Fruit fly (Drosophila melanogaster) whole organism, embryonic: ENCODE measurements around the gene kel.

Source experiments
- Adf1 ChIP-seq: fragments of 200-800 bp; sonication (Bioruptor generic); IDR thresholded peaks from 2 replicates; pipeline ENCODE4 v1.3.6; 2022; ENCODE audit warnings: missing biosample characterization, missing genetic modification characterization
- B-H2 ChIP-seq: fragments of 200-800 bp; sonication (Bioruptor generic); optimal IDR thresholded peaks from 2 replicates; lab custom pipeline; 2018; ENCODE audit warnings: missing biosample characterization, mild to moderate bottlenecking, missing genetic modification characterization
- BtbVII ChIP-seq: fragments of 200-800 bp; sonication (Bioruptor generic); optimal IDR thresholded peaks from 3 replicates; lab custom pipeline; 2017; ENCODE audit warnings: missing biosample characterization, mild to moderate bottlenecking, missing genetic modification characterization
- CG11093 ChIP-seq: fragments of 200-800 bp; sonication (Bioruptor generic); IDR thresholded peaks from 3 replicates; pipeline ENCODE4 v1.3.6; 2022; ENCODE audit warnings: missing biosample characterization, missing genetic modification characterization
- CG12744 ChIP-seq: fragments of 200-800 bp; sonication (Bioruptor generic); optimal IDR thresholded peaks from 2 replicates; lab custom pipeline; 2016; ENCODE audit warnings: missing biosample characterization, missing genetic modification characterization
- CG13296 ChIP-seq: fragments of 200-800 bp; sonication (Bioruptor generic); optimal IDR thresholded peaks from 3 replicates; lab custom pipeline; 2018; ENCODE audit warnings: missing biosample characterization, mild to moderate bottlenecking, missing genetic modification characterization
- CG15514 ChIP-seq: fragments of 200-800 bp; sonication (Bioruptor generic); optimal IDR thresholded peaks from 3 replicates; lab custom pipeline; 2017; ENCODE audit warnings: missing biosample characterization, missing genetic modification characterization, mild to moderate bottlenecking, moderate library complexity, missing genetic modification reagents
- CG30020 ChIP-seq: fragments of 200-800 bp; optimal IDR thresholded peaks from 2 replicates; lab custom pipeline; 2019; ENCODE audit warnings: missing biosample characterization, mild to moderate bottlenecking, missing genetic modification characterization, moderate library complexity
- CG3995 ChIP-seq: fragments of 200-800 bp; sonication (Bioruptor generic); optimal IDR thresholded peaks from 3 replicates; lab custom pipeline; 2016; ENCODE audit warnings: missing biosample characterization, missing genetic modification characterization
- CG4282 ChIP-seq: fragments of 200-800 bp; sonication (Bioruptor generic); optimal IDR thresholded peaks from 2 replicates; lab custom pipeline; 2016; ENCODE audit warnings: missing biosample characterization, missing genetic modification characterization
- CG5180 ChIP-seq: fragments of 200-800 bp; sonication (Bioruptor generic); optimal IDR thresholded peaks from 3 replicates; lab custom pipeline; 2017; ENCODE audit warnings: missing biosample characterization, missing genetic modification characterization, mild to moderate bottlenecking, moderate library complexity, missing genetic modification reagents
- CG6175 ChIP-seq: fragments of 200-800 bp; sonication (Bioruptor generic); IDR thresholded peaks from 3 replicates; pipeline ENCODE4 v1.3.6; 2022; ENCODE audit warnings: missing biosample characterization, missing genetic modification characterization
- CG6254 ChIP-seq: fragments of 200-800 bp; sonication (Bioruptor generic); optimal IDR thresholded peaks from 3 replicates; lab custom pipeline; 2017; ENCODE audit warnings: mild to moderate bottlenecking, missing biosample characterization, missing genetic modification reagents, missing genetic modification characterization
- CG6765 ChIP-seq: fragments of 200-800 bp; sonication (Bioruptor generic); optimal IDR thresholded peaks from 3 replicates; lab custom pipeline; 2017; ENCODE audit warnings: missing biosample characterization, mild to moderate bottlenecking, missing genetic modification characterization
- D ChIP-seq, 2 experiments: fragments of 200-800 bp in 1 of 2; fragments of >200 bp in 1 of 2; sonication (Bioruptor generic) in 1 of 2; optimal IDR thresholded peaks; 2 replicates in 1 of 2; 3 replicates in 1 of 2; lab custom pipeline; 2017; ENCODE audit warnings: mild to moderate bottlenecking in 1 of 2, missing biosample characterization in 1 of 2, missing genetic modification characterization in 1 of 2, missing genetic modification reagents in 1 of 2
- D19B ChIP-seq: fragments of 200-800 bp; sonication (Bioruptor generic); optimal IDR thresholded peaks from 2 replicates; lab custom pipeline; 2017; ENCODE audit warnings: missing biosample characterization, mild to moderate bottlenecking, missing genetic modification characterization
- E2f1 ChIP-seq: fragments of 200-800 bp; sonication (Bioruptor generic); IDR thresholded peaks from 2 replicates; pipeline ENCODE4 v1.3.6; 2022; ENCODE audit warnings: missing biosample characterization, missing genetic modification characterization
- Elba2 ChIP-seq: fragments of 200-800 bp; sonication (Bioruptor generic); optimal IDR thresholded peaks from 3 replicates; lab custom pipeline; 2016; ENCODE audit warnings: missing biosample characterization, missing genetic modification characterization
- Ets65A ChIP-seq: fragments of 200-800 bp; sonication (Bioruptor generic); peaks from one replicate; lab custom pipeline; 2016; ENCODE audit warnings: missing biosample characterization, missing genetic modification characterization
- HmgZ ChIP-seq: fragments of 200-800 bp; sonication (Bioruptor generic); optimal IDR thresholded peaks from 2 replicates; lab custom pipeline; 2018; ENCODE audit warnings: missing biosample characterization, mild to moderate bottlenecking, missing genetic modification characterization
- Hr3 ChIP-seq: fragments of 200-800 bp; sonication (Bioruptor generic); optimal IDR thresholded peaks from 3 replicates; lab custom pipeline; 2016; ENCODE audit warnings: missing biosample characterization, missing genetic modification characterization
- NFAT ChIP-seq: fragments of 200-800 bp; sonication (Bioruptor generic); IDR thresholded peaks from 2 replicates; pipeline ENCODE4 v1.3.6; 2022; ENCODE audit warnings: missing biosample characterization, missing genetic modification characterization
- Nf-YB ChIP-seq: fragments of 200-800 bp; sonication (Bioruptor generic); optimal IDR thresholded peaks from 3 replicates; lab custom pipeline; 2019; ENCODE audit warnings: missing biosample characterization, mild to moderate bottlenecking, missing genetic modification characterization, moderate library complexity
- Poxn ChIP-seq: fragments of 200-800 bp; sonication (Bioruptor generic); IDR thresholded peaks from 2 replicates; pipeline ENCODE4 v1.3.6; 2022; ENCODE audit warnings: missing biosample characterization, missing genetic modification characterization
- Ptx1 ChIP-seq: fragments of 200-800 bp; sonication (Bioruptor generic); IDR thresholded peaks from 2 replicates; pipeline ENCODE4 v1.3.6; 2022; ENCODE audit warnings: missing biosample characterization, missing genetic modification characterization
- ab ChIP-seq: fragments of 200-800 bp; sonication (Bioruptor generic); optimal IDR thresholded peaks from 2 replicates; lab custom pipeline; 2016; ENCODE audit warnings: missing biosample characterization, missing genetic modification characterization
- ap ChIP-seq: fragments of 200-800 bp; sonication (Bioruptor generic); IDR thresholded peaks from 2 replicates; pipeline ENCODE4 v1.3.6; 2022; ENCODE audit warnings: missing biosample characterization, missing genetic modification characterization
- caup ChIP-seq: fragments of 200-800 bp; sonication (Bioruptor generic); optimal IDR thresholded peaks from 3 replicates; lab custom pipeline; 2017; ENCODE audit warnings: missing biosample characterization, mild to moderate bottlenecking, missing genetic modification characterization, moderate library complexity; ENCODE audit not compliant: severe bottlenecking
- cwo ChIP-seq: fragments of 200-800 bp; sonication (Bioruptor generic); optimal IDR thresholded peaks from 3 replicates; lab custom pipeline; 2017; ENCODE audit warnings: missing biosample characterization, missing genetic modification characterization, mild to moderate bottlenecking, moderate library complexity, missing genetic modification reagents
- dmrt99B ChIP-seq: fragments of 200-800 bp; sonication (Bioruptor generic); optimal IDR thresholded peaks from 2 replicates; lab custom pipeline; 2018; ENCODE audit warnings: missing biosample characterization, mild to moderate bottlenecking, missing genetic modification characterization, moderate library complexity
- emc ChIP-seq: fragments of 200-800 bp; sonication (Bioruptor generic); optimal IDR thresholded peaks from 2 replicates; lab custom pipeline; 2016; ENCODE audit warnings: missing biosample characterization, missing genetic modification characterization
- esg ChIP-seq: fragments of 200-800 bp; sonication (Bioruptor generic); conservative IDR thresholded peaks from 2 replicates; pipeline ENCODE4 v1.3.6; 2022; ENCODE audit warnings: missing biosample characterization, missing genetic modification characterization
- fd102C ChIP-seq: fragments of 200-800 bp; sonication (Bioruptor generic); optimal IDR thresholded peaks from 2 replicates; lab custom pipeline; 2018; ENCODE audit warnings: missing biosample characterization, mild to moderate bottlenecking, missing genetic modification characterization, moderate library complexity
- ftz-f1 ChIP-seq: fragments of 200-800 bp; sonication (Bioruptor generic); optimal IDR thresholded peaks from 2 replicates; lab custom pipeline; 2016; ENCODE audit warnings: missing biosample characterization, missing genetic modification characterization
- fu2 ChIP-seq: fragments of 200-800 bp; sonication (Bioruptor generic); optimal IDR thresholded peaks from 2 replicates; lab custom pipeline; 2016; ENCODE audit warnings: missing biosample characterization, missing genetic modification characterization
- her ChIP-seq: fragments of 200-800 bp; sonication (Bioruptor generic); optimal IDR thresholded peaks from 2 replicates; lab custom pipeline; 2016; ENCODE audit warnings: missing biosample characterization, missing genetic modification characterization
- hth ChIP-seq: fragments of >200 bp; optimal IDR thresholded peaks from 2 replicates; lab custom pipeline; 2017; ENCODE audit warnings: inconsistent platforms
- kni ChIP-seq: fragments of 200-800 bp; sonication (Bioruptor generic); optimal IDR thresholded peaks from 3 replicates; lab custom pipeline; 2017; ENCODE audit warnings: mild to moderate bottlenecking, missing biosample characterization, missing genetic modification reagents, missing genetic modification characterization
- lmd ChIP-seq: fragments of 200-800 bp; sonication (Bioruptor generic); IDR thresholded peaks from 2 replicates; pipeline ENCODE4 v1.3.6; 2022; ENCODE audit warnings: missing biosample characterization, missing genetic modification characterization
- maf-S ChIP-seq: fragments of 200-800 bp; sonication (Bioruptor generic); optimal IDR thresholded peaks from 2 replicates; lab custom pipeline; 2016; ENCODE audit warnings: missing biosample characterization, missing genetic modification characterization
- nau ChIP-seq: fragments of 200-800 bp; sonication (Bioruptor generic); optimal IDR thresholded peaks from 3 replicates; lab custom pipeline; 2017; ENCODE audit warnings: missing biosample characterization, mild to moderate bottlenecking, missing genetic modification characterization, missing genetic modification reagents
- p53 ChIP-seq: fragments of 200-800 bp; sonication (Bioruptor generic); optimal IDR thresholded peaks from 2 replicates; lab custom pipeline; 2016; ENCODE audit warnings: missing biosample characterization, missing genetic modification characterization
- psq ChIP-seq: fragments of 200-800 bp; sonication (Bioruptor generic); optimal IDR thresholded peaks from 2 replicates; lab custom pipeline; 2017; ENCODE audit warnings: missing biosample characterization, missing genetic modification characterization
- run ChIP-seq: fragments of 200-800 bp; sonication (Bioruptor generic); optimal IDR thresholded peaks from 3 replicates; lab custom pipeline; 2018; ENCODE audit warnings: missing biosample characterization, mild to moderate bottlenecking, missing genetic modification characterization
- slp2 ChIP-seq: fragments of 200-800 bp; sonication (Bioruptor generic); optimal IDR thresholded peaks from 2 replicates; lab custom pipeline; 2016; ENCODE audit warnings: missing biosample characterization, missing genetic modification characterization
- sr ChIP-seq: fragments of 200-800 bp; sonication (Bioruptor generic); IDR thresholded peaks from 3 replicates; pipeline ENCODE4 v1.3.6; 2022; ENCODE audit warnings: missing biosample characterization, missing genetic modification characterization
- unpg ChIP-seq: fragments of 200-800 bp; sonication (Bioruptor generic); optimal IDR thresholded peaks from 3 replicates; lab custom pipeline; 2018; ENCODE audit warnings: missing biosample characterization, mild to moderate bottlenecking, missing genetic modification characterization, moderate library complexity
- vvl ChIP-seq: fragments of 200-800 bp; sonication (Bioruptor generic); IDR thresholded peaks from 2 replicates; pipeline ENCODE4 v1.3.6; 2022; ENCODE audit warnings: missing biosample characterization, missing genetic modification characterization
- zen ChIP-seq: fragments of 200-800 bp; sonication (Bioruptor generic); optimal IDR thresholded peaks from 3 replicates; lab custom pipeline; 2018; ENCODE audit warnings: missing biosample characterization, mild to moderate bottlenecking, missing genetic modification characterization, moderate library complexity
- zf30C ChIP-seq: fragments of 200-800 bp; sonication (Bioruptor generic); optimal IDR thresholded peaks from 3 replicates; lab custom pipeline; 2018; ENCODE audit warnings: missing biosample characterization, mild to moderate bottlenecking, missing genetic modification characterization

kel gene

dm6 chr2L:18184648-18185243 lies 46.9 kb upstream of the kel start, which contains the start of gene Ptp36E (continued):
- TF ChIP-seq CG15514 (GFP tag; lab: Kevin White, UChicago) (peak; percentile 69), p53 (no peak), kni (GFP tag; lab: Kevin White, UChicago) (no peak), NFAT (peak; percentile 43; the same call in 1 of the 2 replicates), esg (GFP tag; lab: Robert Waterston, UW) (peak; percentile 84), CG11093 (GFP tag; lab: Robert Waterston, UW) (peak; percentile 76), psq (GFP tag; lab: Kevin White, UChicago) (peak; percentile 63), zen (tag; lab: Kevin White, UChicago) (no peak), CG6254 (GFP tag; lab: Kevin White, UChicago) (peak; percentile 72), CG13296 (GFP tag; lab: Kevin White, UChicago) (peak; percentile 85), her (no peak), BtbVII (GFP tag; lab: Kevin White, UChicago) (peak; percentile 90), hth (lab: Kevin White, UChicago) (no peak), ftz-f1 (GFP tag; lab: Kevin White, UChicago) (no peak), lmd (GFP tag; lab: Robert Waterston, UW) (peak; percentile 89), nau (GFP tag; lab: Kevin White, UChicago) (peak; percentile 70), Nf-YB (GFP tag; lab: Kevin White, UChicago) (peak; percentile 68), unpg (peak; percentile 87), Ets65A (GFP tag; lab: Kevin White, UChicago) (no peak), fu2 (GFP tag; lab: Kevin White, UChicago) (peak; percentile 12), D19B (GFP tag; lab: Kevin White, UChicago) (peak; percentile 79), vvl (GFP tag; lab: Robert Waterston, UW) (peak; percentile 54; the same call in 1 of the 2 replicates), emc (GFP tag; lab: Kevin White, UChicago) (no peak), CG4282 (GFP tag; lab: Kevin White, UChicago) (no peak), zf30C (GFP tag; lab: Kevin White, UChicago) (no peak), CG6175 (GFP tag; lab: Robert Waterston, UW) (0 out of 3 replicates have a peak, but pooled peaks have one; percentile 55), CG5180 (GFP tag; lab: Kevin White, UChicago) (peak; percentile 74), CG6765 (GFP tag; lab: Kevin White, UChicago) (peak; percentile 78), caup (GFP tag; lab: Kevin White, UChicago) (peak; percentile 40), slp2 (GFP tag; lab: Kevin White, UChicago) (no peak), CG3995 (GFP tag; lab: Kevin White, UChicago) (no peak), ap (peak; percentile 55), fd102C (GFP tag; lab: Kevin White, UChicago) (no peak), cwo (peak; percentile 87), E2f1 (peak; percentile 80), B-H2 (GFP tag; lab: Kevin White, UChicago) (no peak), CG30020 (tag; lab: Kevin White, UChicago) (no peak), Hr3 (GFP tag; lab: Kevin White, UChicago) (peak; percentile 71), Poxn (GFP tag; lab: Robert Waterston, UW) (no peak), D (optimal IDR thresholded peaks at IDR 0.05; lab: Kevin White, UChicago) (no peak), D (GFP tag; optimal IDR thresholded peaks at IDR 0.05; lab: Kevin White, UChicago) (peak; percentile 76), maf-S (peak; percentile 10), ab (GFP tag; lab: Kevin White, UChicago) (no peak), dmrt99B (tag; lab: Kevin White, UChicago) (peak; percentile 92), HmgZ (tag; lab: Kevin White, UChicago) (no peak), CG12744 (GFP tag; lab: Kevin White, UChicago) (no peak), run (tag; lab: Kevin White, UChicago) (peak; percentile 42), Adf1 (GFP tag; lab: Robert Waterston, UW) (peak; percentile 13; the same call in 1 of the 2 replicates), sr (GFP tag; lab: Robert Waterston, UW) (peak; percentile 50; the same call in 1 of the 3 replicates), Elba2 (GFP tag; lab: Kevin White, UChicago) (no peak), Ptx1 (GFP tag; lab: Robert Waterston, UW) (peak; percentile 79)
